Worm (Caenorhabditis elegans) whole organism, L1 larva: ENCODE results near the gene F32D8.13.

ENCODE experiments used
- F16B12.6 ChIP-seq: fragments of 150-350 bp; optimal IDR thresholded peaks from 2 replicates; lab custom pipeline; 2014; ENCODE audit warnings: missing biosample characterization, missing genetic modification characterization
- aly-2 ChIP-seq: fragments of 150-350 bp; optimal IDR thresholded peaks from 2 replicates; lab custom pipeline; 2014; ENCODE audit warnings: missing biosample characterization, missing genetic modification characterization
- ama-1 ChIP-seq: fragments of 150-350 bp; optimal IDR thresholded peaks from 2 replicates; lab custom pipeline; 2014
- blmp-1 ChIP-seq: fragments of 150-350 bp; optimal IDR thresholded peaks from 2 replicates; lab custom pipeline; 2014; ENCODE audit warnings: missing biosample characterization, missing genetic modification characterization
- ceh-63 ChIP-seq: fragments of 200-800 bp; sonication (Bioruptor generic); optimal IDR thresholded peaks from 2 replicates; lab custom pipeline; 2018; ENCODE audit warnings: mild to moderate bottlenecking, missing genetic modification characterization, missing compliant biosample characterization
- ceh-8 ChIP-seq: fragments of 200-800 bp; sonication (Bioruptor generic); optimal IDR thresholded peaks from 2 replicates; lab custom pipeline; 2018; ENCODE audit warnings: mild to moderate bottlenecking, missing genetic modification characterization, moderate library complexity, missing compliant biosample characterization
- efl-1 ChIP-seq, 4 experiments: fragments of 150-350 bp; optimal IDR thresholded peaks in 3 of 4; peaks in 1 of 4; 1 replicate in 1 of 4; 2 replicates in 3 of 4; lab custom pipeline; 2014; ENCODE audit warnings: missing biosample characterization in 2 of 4, missing genetic modification characterization in 2 of 4, missing genetic modification reagents in 2 of 4
- efl-3 ChIP-seq: fragments of 200-800 bp; sonication (Bioruptor generic); optimal IDR thresholded peaks from 2 replicates; lab custom pipeline; 2018; ENCODE audit warnings: mild to moderate bottlenecking, missing genetic modification characterization, missing compliant biosample characterization
- egl-13 ChIP-seq: sonication (generic microtip); optimal IDR thresholded peaks from 2 replicates; lab custom pipeline; 2016; ENCODE audit warnings: missing genotype, missing genetic modification reagents, missing genetic modification characterization, missing compliant biosample characterization
- egl-27 ChIP-seq, 2 experiments: fragments of 150-350 bp in 1 of 2; sonication (generic microtip); optimal IDR thresholded peaks; 3 replicates each; lab custom pipeline; 2017 to 2018; ENCODE audit warnings: missing biosample characterization in 2 of 2, missing genetic modification characterization in 2 of 2, missing genetic modification reagents in 2 of 2
- elt-2 ChIP-seq: sonication (generic microtip); optimal IDR thresholded peaks from 2 replicates; lab custom pipeline; 2016; ENCODE audit warnings: missing genetic modification characterization, mild to moderate bottlenecking, inconsistent platforms, missing compliant biosample characterization, missing genetic modification reagents
- elt-3 ChIP-seq, 6 experiments: fragments of 150-350 bp in 1 of 6; sonication (generic microtip); optimal IDR thresholded peaks; 2 replicates each; lab custom pipeline; 2017 to 2018; ENCODE audit warnings: missing biosample characterization in 6 of 6, missing genetic modification characterization in 6 of 6, inconsistent platforms in 1 of 6
- fkh-8 ChIP-seq: sonication (generic microtip); optimal IDR thresholded peaks from 2 replicates; lab custom pipeline; 2016; ENCODE audit warnings: mild to moderate bottlenecking, missing genetic modification characterization, missing compliant biosample characterization
- fos-1 ChIP-seq: fragments of 150-350 bp; optimal IDR thresholded peaks from 2 replicates; lab custom pipeline; 2014; ENCODE audit warnings: missing biosample characterization, missing genetic modification characterization
- grh-1 ChIP-seq: fragments of 200-800 bp; sonication (Bioruptor generic); IDR thresholded peaks from 2 replicates; pipeline ENCODE4 v1.3.6; 2022; ENCODE audit warnings: missing genetic modification reagents, missing genetic modification characterization, missing compliant biosample characterization
- hlh-17 ChIP-seq: fragments of 200-800 bp; sonication (Bioruptor generic); optimal IDR thresholded peaks from 2 replicates; lab custom pipeline; 2018; ENCODE audit warnings: missing genetic modification characterization, mild to moderate bottlenecking, missing compliant biosample characterization, moderate library complexity, borderline replicate concordance
- jun-1 ChIP-seq: fragments of 150-350 bp; optimal IDR thresholded peaks from 2 replicates; lab custom pipeline; 2014; ENCODE audit warnings: missing biosample characterization, missing genetic modification reagents, missing genetic modification characterization
- lin-14 ChIP-seq: fragments of 200-800 bp; sonication (Bioruptor generic); optimal IDR thresholded peaks from 2 replicates; lab custom pipeline; 2018; ENCODE audit warnings: mild to moderate bottlenecking, missing genetic modification characterization, moderate library complexity, missing compliant biosample characterization
- lin-15B ChIP-seq: fragments of 150-350 bp; sonication (generic microtip); optimal IDR thresholded peaks from 3 replicates; lab custom pipeline; 2014; ENCODE audit warnings: missing biosample characterization, missing genetic modification characterization
- lin-35 ChIP-seq, 2 experiments: fragments of 150-350 bp; optimal IDR thresholded peaks; 2 replicates each; lab custom pipeline; 2014; ENCODE audit warnings: missing biosample characterization in 2 of 2, missing genetic modification characterization in 2 of 2, missing genetic modification reagents in 2 of 2
- lir-3 ChIP-seq: sonication (generic microtip); optimal IDR thresholded peaks from 2 replicates; lab custom pipeline; 2016; ENCODE audit warnings: mild to moderate bottlenecking, missing genetic modification characterization, moderate library complexity, missing compliant biosample characterization; ENCODE audit not compliant: poor library complexity
- lsy-2 ChIP-seq, 2 experiments: fragments of 150-350 bp; optimal IDR thresholded peaks; 2 replicates each; lab custom pipeline; 2014; ENCODE audit warnings: missing biosample characterization in 2 of 2, missing genetic modification characterization in 2 of 2
- mdl-1 ChIP-seq, 2 experiments: fragments of 150-350 bp; optimal IDR thresholded peaks; 2 replicates each; lab custom pipeline; 2014 to 2017; ENCODE audit warnings: missing biosample characterization in 2 of 2, missing genetic modification characterization in 2 of 2, inconsistent platforms in 1 of 2
- mep-1 ChIP-seq: fragments of 150-350 bp; optimal IDR thresholded peaks from 2 replicates; lab custom pipeline; 2014; ENCODE audit warnings: missing biosample characterization, missing genetic modification characterization
- nhr-11 ChIP-seq: fragments of 150-350 bp; optimal IDR thresholded peaks from 2 replicates; lab custom pipeline; 2014; ENCODE audit warnings: missing biosample characterization, missing genetic modification characterization
- nhr-12 ChIP-seq: sonication (generic microtip); optimal IDR thresholded peaks from 2 replicates; lab custom pipeline; 2017; ENCODE audit warnings: missing biosample characterization, missing genetic modification characterization
- nhr-19 ChIP-seq: fragments of 200-800 bp; sonication (Bioruptor generic); conservative IDR thresholded peaks from 2 replicates; pipeline ENCODE4 v1.3.6; 2022; ENCODE audit warnings: missing genetic modification characterization, missing compliant biosample characterization
- nhr-20 ChIP-seq: sonication (generic microtip); optimal IDR thresholded peaks from 2 replicates; lab custom pipeline; 2016; ENCODE audit warnings: mild to moderate bottlenecking, missing genetic modification characterization, missing compliant biosample characterization
- nhr-84 ChIP-seq: sonication (generic microtip); optimal IDR thresholded peaks from 2 replicates; lab custom pipeline; 2017; ENCODE audit warnings: missing biosample characterization, missing genetic modification characterization
- rnt-1 ChIP-seq: sonication (generic microtip); optimal IDR thresholded peaks from 2 replicates; lab custom pipeline; 2016; ENCODE audit warnings: mild to moderate bottlenecking, missing genetic modification characterization, moderate library complexity, missing compliant biosample characterization
- skn-1 ChIP-seq: fragments of 150-350 bp; optimal IDR thresholded peaks from 2 replicates; lab custom pipeline; 2014; ENCODE audit warnings: missing biosample characterization, missing genetic modification characterization
- snpc-4 ChIP-seq: fragments of 150-350 bp; optimal IDR thresholded peaks from 2 replicates; lab custom pipeline; 2014; ENCODE audit warnings: missing biosample characterization, missing genetic modification characterization
- sox-4 ChIP-seq: sonication (generic microtip); optimal IDR thresholded peaks from 2 replicates; lab custom pipeline; 2016; ENCODE audit warnings: missing genetic modification characterization, missing compliant biosample characterization
- swsn-7 ChIP-seq: sonication (generic microtip); optimal IDR thresholded peaks from 2 replicates; lab custom pipeline; 2016; ENCODE audit warnings: missing genetic modification characterization, missing compliant biosample characterization
- tbx-2 ChIP-seq: sonication (generic microtip); optimal IDR thresholded peaks from 2 replicates; lab custom pipeline; 2016; ENCODE audit warnings: missing genetic modification characterization, missing compliant biosample characterization
- tlp-1 ChIP-seq: fragments of 150-350 bp; optimal IDR thresholded peaks from 2 replicates; lab custom pipeline; 2014; ENCODE audit warnings: missing biosample characterization, missing genetic modification characterization
- unc-130 ChIP-seq: fragments of 150-350 bp; optimal IDR thresholded peaks from 2 replicates; lab custom pipeline; 2017; ENCODE audit warnings: missing biosample characterization, missing genetic modification characterization, inconsistent platforms
- unc-30 ChIP-seq: sonication (generic microtip); optimal IDR thresholded peaks from 2 replicates; lab custom pipeline; 2017; ENCODE audit warnings: missing biosample characterization, missing genetic modification characterization
- unc-86 ChIP-seq: sonication (generic microtip); optimal IDR thresholded peaks from 2 replicates; lab custom pipeline; 2016; ENCODE audit warnings: missing genetic modification characterization, missing compliant biosample characterization
- ztf-11 ChIP-seq, 2 experiments: sonication (generic microtip); optimal IDR thresholded peaks; 2 replicates each; lab custom pipeline; 2016 to 2017; ENCODE audit warnings: missing genetic modification characterization in 2 of 2, missing biosample characterization in 1 of 2, missing compliant biosample characterization in 1 of 2

Gene F32D8.13

ce11 chrV:10860526-10861037 lies 35.8 kb downstream of the F32D8.13 start (continued):
- no peak for TF ChIP-seq aly-2 (tag; lab: Kevin White, UChicago)
- TF ChIP-seq F16B12.6 (tag; lab: Kevin White, UChicago): no peak
- TF ChIP-seq ceh-63 (GFP tag; lab: Kevin White, UChicago): no peak
- TF ChIP-seq nhr-20 (tag; lab: Kevin White, UChicago): no peak
- TF ChIP-seq ama-1 (lab: Kevin White, UChicago): no peak
- peak; percentile 2 for TF ChIP-seq fkh-8 (tag; lab: Kevin White, UChicago)
- TF ChIP-seq efl-1 (optimal IDR thresholded peaks at IDR 0.05; lab: Kevin White, UChicago): no peak
- TF ChIP-seq efl-1 (GFP tag; optimal IDR thresholded peaks at IDR 0.05 in 1 of 2; lab: Kevin White, UChicago): peak in 1 of 2 experiments; percentile 12
- no peak for TF ChIP-seq tlp-1 (tag; lab: Kevin White, UChicago)
- peak; percentile 1 for TF ChIP-seq rnt-1 (tag; lab: Kevin White, UChicago)

- TF ChIP-seq fkh-8 (tag; lab: Kevin White, UChicago): no peak
- TF ChIP-seq efl-3 (GFP tag; lab: Kevin White, UChicago): no peak
- peak in 1 of 2 experiments; percentile 21 for TF ChIP-seq lsy-2 (tag; optimal IDR thresholded peaks at IDR 0.05; lab: Kevin White, UChicago)
- peak in 1 of 2 experiments; percentile 9 for TF ChIP-seq mdl-1 (tag; optimal IDR thresholded peaks at IDR 0.05; lab: Kevin White, UChicago)
- TF ChIP-seq elt-2: peak; percentile 56
- TF ChIP-seq nhr-84 (tag; lab: Kevin White, UChicago): no peak
- no peak for TF ChIP-seq nhr-11
- no peak for TF ChIP-seq mep-1 (tag; lab: Kevin White, UChicago)
- no peak for TF ChIP-seq fos-1
- TF ChIP-seq hlh-17 (GFP tag; lab: Kevin White, UChicago): no peak
- TF ChIP-seq snpc-4 (tag; lab: Kevin White, UChicago): no peak
- no peak for TF ChIP-seq ceh-8 (GFP tag; lab: Kevin White, UChicago)
- no peak for TF ChIP-seq egl-13 (tag; lab: Kevin White, UChicago)
- no peak for TF ChIP-seq skn-1
- TF ChIP-seq unc-30 (tag; lab: Kevin White, UChicago): no peak
- no peak for TF ChIP-seq aly-2 (tag; lab: Kevin White, UChicago)
- TF ChIP-seq tbx-2 (tag; lab: Kevin White, UChicago): no peak
- no peak for TF ChIP-seq grh-1 (GFP tag; lab: Robert Waterston, UW)
- no peak for TF ChIP-seq swsn-7 (tag; lab: Kevin White, UChicago)
- TF ChIP-seq efl-1 (optimal IDR thresholded peaks at IDR 0.05; lab: Kevin White, UChicago): no peak
- TF ChIP-seq efl-1 (GFP tag; optimal IDR thresholded peaks at IDR 0.05 in 1 of 2; lab: Kevin White, UChicago): no peak
- TF ChIP-seq elt-3 (tag; optimal IDR thresholded peaks at IDR 0.05; lab: Kevin White, UChicago): peak in 2 of 6 experiments; percentile 16 to 55
- TF ChIP-seq nhr-12 (tag; lab: Kevin White, UChicago): no peak
- TF ChIP-seq blmp-1 (tag; lab: Kevin White, UChicago): peak; percentile 71
- TF ChIP-seq lin-14 (GFP tag; lab: Kevin White, UChicago): peak; percentile 24
- TF ChIP-seq nhr-20 (tag; lab: Kevin White, UChicago): peak; percentile 4
- TF ChIP-seq unc-130 (tag; lab: Kevin White, UChicago): no peak
- TF ChIP-seq unc-86: no peak
- TF ChIP-seq lin-35 (GFP tag; optimal IDR thresholded peaks at IDR 0.05; lab: Kevin White, UChicago): no peak
- no peak for TF ChIP-seq lin-15B (tag; lab: Kevin White, UChicago)
- TF ChIP-seq nhr-19: 0 out of 2 replicates have a peak, but pooled peaks have one; percentile 2
- TF ChIP-seq jun-1 (tag; lab: Kevin White, UChicago): no peak
- no peak for TF ChIP-seq ztf-11 (tag; optimal IDR thresholded peaks at IDR 0.05; lab: Kevin White, UChicago)
- no peak for TF ChIP-seq egl-27 (tag; optimal IDR thresholded peaks at IDR 0.05; lab: Kevin White, UChicago)
- TF ChIP-seq sox-4 (tag; lab: Kevin White, UChicago): no peak
- no peak for TF ChIP-seq lir-3 (tag; lab: Kevin White, UChicago)
Measured at ce11 chrV:10859775-10860174, 36.6 kb downstream of the F32D8.13 start.
